Fruit fly (Drosophila melanogaster): ENCODE data around the gene GILT1.
A peak's percentile ranks its signal among the peaks of the same experiment; 100 is the strongest.

GILT1 gene

dm6 chr3R:13422178-13422577 lies 20.5 kb upstream of the GILT1 start:
- TF ChIP-seq usp (GFP tag; optimal IDR thresholded peaks at IDR 0.05) (no peak), Dll (optimal IDR thresholded peaks at IDR 0.05) (no peak), pan (optimal IDR thresholded peaks at IDR 0.05) (no peak), CG8478 (optimal IDR thresholded peaks at IDR 0.05) (no peak), EcR (GFP tag; optimal IDR thresholded peaks at IDR 0.05) (no peak), psq (optimal IDR thresholded peaks at IDR 0.05) (no peak)

- no peak for TF ChIP-seq Dll (optimal IDR thresholded peaks at IDR 0.05)
- TF ChIP-seq CG8478 (optimal IDR thresholded peaks at IDR 0.05): no peak
- no peak for TF ChIP-seq EcR (GFP tag; optimal IDR thresholded peaks at IDR 0.05)
- no peak for TF ChIP-seq pan (optimal IDR thresholded peaks at IDR 0.05)
- TF ChIP-seq psq (optimal IDR thresholded peaks at IDR 0.05): no peak
- no peak for TF ChIP-seq usp (GFP tag; optimal IDR thresholded peaks at IDR 0.05)
Observed at dm6 chr3R:13419979-13420378, 18.3 kb upstream of the GILT1 start, which contains the start of gene Ir87a. Gene Ir87a, plus strand, starts transcription at chr3R:13420279.

- no peak for TF ChIP-seq EcR (GFP tag; optimal IDR thresholded peaks at IDR 0.05)
- TF ChIP-seq CG8478 (optimal IDR thresholded peaks at IDR 0.05): no peak
- no peak for TF ChIP-seq usp (GFP tag; optimal IDR thresholded peaks at IDR 0.05)
- no peak for TF ChIP-seq pan (optimal IDR thresholded peaks at IDR 0.05)
- TF ChIP-seq Dll (optimal IDR thresholded peaks at IDR 0.05): no peak
- no peak for TF ChIP-seq psq (optimal IDR thresholded peaks at IDR 0.05)
Observed at dm6 chr3R:13417067-13417595, 15.5 kb upstream of the GILT1 start.

- no peak for TF ChIP-seq psq (optimal IDR thresholded peaks at IDR 0.05)
- no peak for TF ChIP-seq CG8478 (optimal IDR thresholded peaks at IDR 0.05)
- TF ChIP-seq EcR (GFP tag; optimal IDR thresholded peaks at IDR 0.05): no peak
- no peak for TF ChIP-seq usp (GFP tag; optimal IDR thresholded peaks at IDR 0.05)
- no peak for TF ChIP-seq Dll (optimal IDR thresholded peaks at IDR 0.05)
- no peak for TF ChIP-seq pan (optimal IDR thresholded peaks at IDR 0.05)
Observed at dm6 chr3R:13415186-13415585, 13.5 kb upstream of the GILT1 start, which contains the start of gene yellow-e. Gene yellow-e, minus strand, starts transcription at chr3R:13415286.

DNA sequence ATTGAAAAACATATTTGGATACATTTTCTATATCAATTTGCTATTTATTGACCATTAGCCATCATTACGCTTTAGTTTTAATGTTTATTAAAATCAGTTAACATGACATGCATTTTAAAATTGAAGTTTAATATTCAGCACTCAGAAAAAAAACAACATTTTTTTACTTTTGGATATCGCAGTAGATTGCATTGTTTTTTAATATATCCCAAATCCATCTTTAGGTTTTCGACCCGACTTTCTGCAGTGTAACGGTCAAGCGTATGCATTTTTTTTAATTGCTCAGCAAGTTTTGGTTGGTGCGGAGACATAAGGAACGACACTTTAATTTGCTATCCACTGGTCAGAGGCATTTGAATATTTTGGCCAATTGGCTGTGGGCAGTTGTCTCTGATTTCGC lies 11.0 kb upstream of the GILT1 start:
- no peak for TF ChIP-seq psq (optimal IDR thresholded peaks at IDR 0.05)
- no peak for TF ChIP-seq pan (optimal IDR thresholded peaks at IDR 0.05)
- TF ChIP-seq EcR (GFP tag; optimal IDR thresholded peaks at IDR 0.05): no peak
- no peak for TF ChIP-seq Dll (optimal IDR thresholded peaks at IDR 0.05)
- no peak for TF ChIP-seq CG8478 (optimal IDR thresholded peaks at IDR 0.05)
- TF ChIP-seq usp (GFP tag; optimal IDR thresholded peaks at IDR 0.05): no peak

dm6 chr3R:13406898-13407297 lies 5.2 kb upstream of the GILT1 start, which contains the start of gene yellow-e2:
Gene yellow-e2, minus strand, starts transcription at chr3R:13406998.
- no peak for TF ChIP-seq usp (GFP tag; optimal IDR thresholded peaks at IDR 0.05)
- no peak for TF ChIP-seq Dll (optimal IDR thresholded peaks at IDR 0.05)
- TF ChIP-seq psq (optimal IDR thresholded peaks at IDR 0.05): no peak
- TF ChIP-seq EcR (GFP tag; optimal IDR thresholded peaks at IDR 0.05): no peak
- no peak for TF ChIP-seq CG8478 (optimal IDR thresholded peaks at IDR 0.05)
- no peak for TF ChIP-seq pan (optimal IDR thresholded peaks at IDR 0.05)

dm6 chr3R:13404841-13405441 lies 3.3 kb upstream of the GILT1 start, which contains the start of gene yellow-e3:
Gene yellow-e3, minus strand, starts transcription at chr3R:13404870.
- TF ChIP-seq Dll (optimal IDR thresholded peaks at IDR 0.05) (no peak), pan (optimal IDR thresholded peaks at IDR 0.05) (no peak), EcR (GFP tag; optimal IDR thresholded peaks at IDR 0.05) (no peak), CG8478 (optimal IDR thresholded peaks at IDR 0.05) (no peak), psq (optimal IDR thresholded peaks at IDR 0.05) (no peak), usp (GFP tag; optimal IDR thresholded peaks at IDR 0.05) (no peak)

- TF ChIP-seq psq (optimal IDR thresholded peaks at IDR 0.05): no peak
- no peak for TF ChIP-seq Dll (optimal IDR thresholded peaks at IDR 0.05)
- TF ChIP-seq CG8478 (optimal IDR thresholded peaks at IDR 0.05): no peak
- TF ChIP-seq usp (GFP tag; optimal IDR thresholded peaks at IDR 0.05): no peak
- TF ChIP-seq EcR (GFP tag; optimal IDR thresholded peaks at IDR 0.05): no peak
- no peak for TF ChIP-seq pan (optimal IDR thresholded peaks at IDR 0.05)
Observed at dm6 chr3R:13403032-13403459, 1.4 kb upstream of the GILT1 start, which contains the start of gene Dpm3. Gene Dpm3, minus strand, starts transcription at chr3R:13403051.

- TF ChIP-seq usp (GFP tag; optimal IDR thresholded peaks at IDR 0.05) (no peak), CG8478 (optimal IDR thresholded peaks at IDR 0.05) (no peak), EcR (GFP tag; optimal IDR thresholded peaks at IDR 0.05) (peak in 1 of 2 experiments; percentile 75), pan (optimal IDR thresholded peaks at IDR 0.05) (no peak)
Observed at dm6 chr3R:13400902-13401721, 550 bp downstream of the GILT1 start.

DNA sequence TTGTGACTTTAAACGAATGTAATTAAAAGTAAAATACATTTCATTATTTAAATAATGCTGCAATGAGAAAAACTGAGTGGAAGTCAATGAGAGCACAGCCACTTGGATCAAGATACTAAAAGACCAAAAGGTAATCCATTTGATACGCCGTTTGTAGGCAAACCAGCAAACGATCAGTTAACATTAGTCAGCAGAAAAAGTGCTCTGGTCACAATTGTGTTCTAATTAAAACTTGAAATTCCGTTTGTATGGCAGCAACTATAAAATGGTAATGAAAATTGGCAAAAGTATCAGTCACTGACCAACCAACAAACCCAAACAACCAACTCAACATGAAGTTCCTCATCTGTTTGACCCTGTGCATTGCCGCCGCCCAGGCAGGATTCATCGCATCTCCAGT lies 4.1 kb downstream of the GILT1 start, which contains the start of gene CG14377:
TSS of gene CG14377 (plus strand) at position 301 of the 400 bp plus-strand sequence.
- TF ChIP-seq CG8478 (optimal IDR thresholded peaks at IDR 0.05): no peak
- TF ChIP-seq EcR (GFP tag; optimal IDR thresholded peaks at IDR 0.05): no peak
- no peak for TF ChIP-seq pan (optimal IDR thresholded peaks at IDR 0.05)
- no peak for TF ChIP-seq psq (optimal IDR thresholded peaks at IDR 0.05)
- no peak for TF ChIP-seq Dll (optimal IDR thresholded peaks at IDR 0.05)
- TF ChIP-seq usp (GFP tag; optimal IDR thresholded peaks at IDR 0.05): no peak

DNA sequence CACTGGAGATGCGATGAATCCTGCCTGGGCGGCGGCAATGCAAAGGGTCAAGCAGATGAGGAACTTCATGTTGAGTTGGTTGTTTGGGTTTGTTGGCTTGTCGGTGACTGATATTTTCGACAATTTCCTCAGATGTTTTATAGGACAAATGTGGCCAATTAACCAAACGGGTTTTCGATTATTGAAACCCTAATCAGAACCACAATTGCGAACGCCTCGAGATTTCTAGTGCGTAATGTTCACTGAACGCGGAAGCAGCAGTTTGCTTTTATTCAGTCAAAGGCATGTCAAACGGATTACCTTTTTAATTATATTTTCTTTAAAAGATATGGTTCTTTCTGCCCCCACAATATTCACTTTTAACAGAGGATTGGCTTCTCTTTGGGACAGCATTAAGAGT lies 4.6 kb downstream of the GILT1 start, which contains the start of gene CG14374:
TSS of gene CG14374 (minus strand) at position 101 of the 400 bp plus-strand sequence.
- TF ChIP-seq pan (optimal IDR thresholded peaks at IDR 0.05): no peak
- no peak for TF ChIP-seq psq (optimal IDR thresholded peaks at IDR 0.05)
- TF ChIP-seq CG8478 (optimal IDR thresholded peaks at IDR 0.05): no peak
- no peak for TF ChIP-seq EcR (GFP tag; optimal IDR thresholded peaks at IDR 0.05)
- TF ChIP-seq usp (GFP tag; optimal IDR thresholded peaks at IDR 0.05): no peak
- no peak for TF ChIP-seq Dll (optimal IDR thresholded peaks at IDR 0.05)

Measured in whole organism.